Fruit fly (Drosophila melanogaster) whole organism, pupa: ENCODE data around the gene TotZ.

Source experiments
- CG10348 ChIP-seq: fragments of 200-800 bp; sonication (Bioruptor generic); IDR thresholded peaks from 2 replicates; pipeline ENCODE4 v1.3.6; 2022; ENCODE audit warnings: missing biosample characterization, missing genetic modification characterization
- CG12605 ChIP-seq: fragments of 200-800 bp; sonication (Bioruptor generic); IDR thresholded peaks from 2 replicates; pipeline ENCODE4 v1.3.6; 2022; ENCODE audit warnings: missing biosample characterization, missing genetic modification characterization
- CG13204 ChIP-seq: fragments of 200-800 bp; sonication (Bioruptor generic); optimal IDR thresholded peaks from 2 replicates; lab custom pipeline; 2018; ENCODE audit warnings: missing biosample characterization, mild to moderate bottlenecking, missing genetic modification characterization, moderate library complexity
- CG14655 ChIP-seq: fragments of 200-800 bp; sonication (Bioruptor generic); optimal IDR thresholded peaks from 3 replicates; lab custom pipeline; 2017; ENCODE audit warnings: mild to moderate bottlenecking, missing biosample characterization, missing genetic modification reagents, missing genetic modification characterization
- CG15710 ChIP-seq: fragments of 200-800 bp; sonication (Bioruptor generic); optimal IDR thresholded peaks from 2 replicates; lab custom pipeline; 2018; ENCODE audit warnings: missing biosample characterization, mild to moderate bottlenecking, missing genetic modification characterization, moderate library complexity
- CG17806 ChIP-seq: fragments of 200-800 bp; sonication (Bioruptor generic); optimal IDR thresholded peaks from 2 replicates; lab custom pipeline; 2018; ENCODE audit warnings: missing biosample characterization, mild to moderate bottlenecking, missing genetic modification characterization, moderate library complexity
- CG32121 ChIP-seq: fragments of 200-800 bp; sonication (Bioruptor generic); IDR thresholded peaks from 2 replicates; pipeline ENCODE4 v1.3.6; 2022; ENCODE audit warnings: missing biosample characterization, missing genetic modification characterization
- CG34367 ChIP-seq: fragments of 200-800 bp; sonication (Bioruptor generic); optimal IDR thresholded peaks from 2 replicates; lab custom pipeline; 2018; ENCODE audit warnings: missing biosample characterization, mild to moderate bottlenecking, missing genetic modification characterization
- CG4496 ChIP-seq: fragments of 200-800 bp; sonication (Bioruptor generic); IDR thresholded peaks from 3 replicates; pipeline ENCODE4 v1.3.6; 2022; ENCODE audit warnings: missing biosample characterization, missing genetic modification characterization
- CG8159 ChIP-seq: fragments of 200-800 bp; sonication (Bioruptor generic); optimal IDR thresholded peaks from 3 replicates; lab custom pipeline; 2018; ENCODE audit warnings: missing biosample characterization, mild to moderate bottlenecking, missing genetic modification characterization, moderate library complexity
- CG8301 ChIP-seq: fragments of 200-800 bp; sonication (Bioruptor generic); optimal IDR thresholded peaks from 2 replicates; lab custom pipeline; 2018; ENCODE audit warnings: missing biosample characterization, mild to moderate bottlenecking, missing genetic modification characterization
- CG9948 ChIP-seq: fragments of 200-800 bp; sonication (Bioruptor generic); optimal IDR thresholded peaks from 2 replicates; lab custom pipeline; 2018; ENCODE audit warnings: missing biosample characterization, mild to moderate bottlenecking, missing genetic modification characterization, moderate library complexity
- D1 ChIP-seq: fragments of 200-800 bp; sonication (Bioruptor generic); optimal IDR thresholded peaks from 2 replicates; lab custom pipeline; 2018; ENCODE audit warnings: missing biosample characterization, mild to moderate bottlenecking, missing genetic modification characterization, moderate library complexity
- EcR ChIP-seq: fragments of 200-800 bp; sonication (Bioruptor generic); optimal IDR thresholded peaks from 3 replicates; lab custom pipeline; 2019; ENCODE audit warnings: missing biosample characterization, missing genetic modification characterization, mild to moderate bottlenecking, moderate library complexity, missing genetic modification reagents
- Ets98B ChIP-seq: fragments of 200-800 bp; sonication (Bioruptor generic); IDR thresholded peaks from 2 replicates; pipeline ENCODE4 v1.3.6; 2022; ENCODE audit warnings: missing biosample characterization, missing genetic modification characterization
- Pif1A ChIP-seq: fragments of 200-800 bp; sonication (Bioruptor generic); optimal IDR thresholded peaks from 3 replicates; lab custom pipeline; 2016; ENCODE audit warnings: missing biosample characterization, missing genetic modification characterization
- Pif1B ChIP-seq: fragments of 200-800 bp; sonication (Bioruptor generic); optimal IDR thresholded peaks from 3 replicates; lab custom pipeline; 2016; ENCODE audit warnings: missing biosample characterization, missing genetic modification characterization
- Snoo ChIP-seq: fragments of 200-800 bp; sonication (Bioruptor generic); optimal IDR thresholded peaks from 3 replicates; lab custom pipeline; 2017; ENCODE audit warnings: missing biosample characterization, mild to moderate bottlenecking, missing genetic modification characterization, inconsistent platforms
- fd96Ca ChIP-seq: fragments of 200-800 bp; sonication (Bioruptor generic); IDR thresholded peaks from 3 replicates; pipeline ENCODE4 v1.3.6; 2022; ENCODE audit warnings: missing biosample characterization, missing genetic modification characterization
- gl ChIP-seq: fragments of 200-800 bp; sonication (Bioruptor generic); optimal IDR thresholded peaks from 2 replicates; lab custom pipeline; 2018; ENCODE audit warnings: missing biosample characterization, mild to moderate bottlenecking, missing genetic modification characterization
- rn ChIP-seq: fragments of 200-800 bp; sonication (Bioruptor generic); IDR thresholded peaks from 2 replicates; pipeline ENCODE4 v1.3.6; 2022; ENCODE audit warnings: missing biosample characterization, missing genetic modification characterization

TotZ gene

DNA sequence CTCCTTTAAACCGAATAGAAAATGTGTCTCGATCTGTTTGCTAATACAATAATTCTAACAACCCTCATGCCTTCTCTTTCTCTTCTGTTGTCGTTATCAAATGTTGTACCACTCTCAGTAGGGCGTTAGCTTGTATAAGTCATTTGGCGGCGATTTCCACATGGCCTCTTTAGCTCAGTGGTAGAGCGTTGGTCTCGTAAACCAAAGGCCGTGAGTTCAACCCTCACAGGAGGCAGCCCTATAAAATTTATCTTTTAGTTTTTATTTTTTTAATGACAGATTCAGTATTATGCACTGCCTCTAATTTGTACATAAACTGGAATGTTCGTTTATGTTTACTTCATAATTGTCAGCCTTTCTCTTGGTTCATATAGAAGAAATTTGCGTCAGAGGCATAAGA lies 14.0 kb downstream of the TotZ start:
- TF ChIP-seq Pif1A (no peak), CG8301 (tag; lab: Kevin White, UChicago) (no peak), CG9948 (tag; lab: Kevin White, UChicago) (no peak), CG8159 (tag; lab: Kevin White, UChicago) (no peak), Snoo (tag; lab: Kevin White, UChicago) (no peak), rn (GFP tag; lab: Robert Waterston, UW) (no peak), CG32121 (GFP tag; lab: Robert Waterston, UW) (no peak), CG4496 (GFP tag; lab: Robert Waterston, UW) (no peak), CG14655 (GFP tag; lab: Kevin White, UChicago) (no peak), Ets98B (GFP tag; lab: Robert Waterston, UW) (no peak), CG15710 (tag; lab: Kevin White, UChicago) (no peak), CG13204 (GFP tag; lab: Kevin White, UChicago) (no peak), CG12605 (GFP tag; lab: Robert Waterston, UW) (no peak; the same call in 1 of the 2 replicates), CG10348 (GFP tag; lab: Robert Waterston, UW) (no peak), EcR (GFP tag; lab: Kevin White, UChicago) (no peak), CG17806 (tag; lab: Kevin White, UChicago) (no peak)

DNA sequence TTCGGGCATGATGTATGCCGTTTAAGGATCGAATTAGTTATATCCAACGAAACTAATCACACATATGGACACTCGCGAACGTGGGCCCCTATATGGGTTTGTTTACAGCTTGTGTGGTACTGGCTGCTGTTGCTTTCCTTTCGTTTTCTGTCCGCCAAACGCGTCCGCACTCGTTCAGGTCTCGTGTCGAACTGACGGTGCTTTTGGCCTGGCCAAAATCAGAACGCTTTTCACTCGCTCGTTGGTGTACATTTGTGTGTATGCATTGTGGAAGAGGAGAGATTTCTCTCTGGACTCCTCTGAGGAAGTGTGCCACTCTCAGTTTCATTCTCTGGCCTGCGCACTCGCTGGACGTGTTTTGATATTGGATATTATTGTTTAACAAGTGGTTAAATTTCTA lies 19.6 kb downstream of the TotZ start, which contains the start of gene Ktl:
TSS of gene Ktl (minus strand) at position 193 of the 400 bp plus-strand sequence.
- 0 out of 2 replicates have a peak, but pooled peaks have one; percentile 10 for TF ChIP-seq CG12605 (GFP tag; lab: Robert Waterston, UW)
- TF ChIP-seq CG14655 (GFP tag; lab: Kevin White, UChicago): no peak

- TF ChIP-seq CG13204 (GFP tag; lab: Kevin White, UChicago) (no peak), Ets98B (GFP tag; lab: Robert Waterston, UW) (no peak), CG8159 (tag; lab: Kevin White, UChicago) (no peak), CG15710 (tag; lab: Kevin White, UChicago) (no peak), CG32121 (GFP tag; lab: Robert Waterston, UW) (no peak), CG12605 (GFP tag; lab: Robert Waterston, UW) (no peak), CG34367 (no peak), fd96Ca (GFP tag; lab: Robert Waterston, UW) (no peak), CG8301 (tag; lab: Kevin White, UChicago) (no peak), EcR (GFP tag; lab: Kevin White, UChicago) (no peak), CG9948 (tag; lab: Kevin White, UChicago) (no peak), CG4496 (GFP tag; lab: Robert Waterston, UW) (no peak), D1 (tag; lab: Kevin White, UChicago) (no peak), gl (no peak)
These were observed 24.1 kb downstream of the TotZ start, which contains the start of gene Grik for dm6 chr3R:20901656-20902055. Grik (plus strand) TSS chr3R:20901956.

- TF ChIP-seq CG34367: no peak
- no peak for TF ChIP-seq CG8159 (tag; lab: Kevin White, UChicago)
These were observed 27.9 kb downstream of the TotZ start, which contains the start of gene TotX for dm6 chr3R:20905418-20905817. TotX (minus strand) TSS chr3R:20905518.

DNA sequence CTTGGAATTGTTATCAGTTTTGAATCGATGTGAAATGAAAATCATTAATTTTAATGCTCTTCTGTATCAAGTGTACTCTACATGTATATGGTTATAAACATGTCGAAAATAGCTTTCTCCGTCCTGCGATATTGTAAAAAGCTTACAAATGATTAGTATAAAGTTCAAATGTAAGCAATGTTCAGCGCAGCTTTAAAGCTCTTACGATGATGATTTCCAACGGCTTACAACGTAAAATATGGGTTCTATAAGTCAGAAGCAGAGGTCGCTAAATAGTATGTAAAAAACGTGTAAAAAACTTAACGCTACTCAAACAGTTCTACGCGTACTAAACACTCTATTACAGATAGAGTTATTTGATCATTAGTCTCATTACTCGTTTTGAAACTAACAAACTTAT lies 31.1 kb downstream of the TotZ start:
- TF ChIP-seq gl (no peak), CG14655 (GFP tag; lab: Kevin White, UChicago) (no peak), CG8159 (tag; lab: Kevin White, UChicago) (no peak), Ets98B (GFP tag; lab: Robert Waterston, UW) (no peak), CG17806 (tag; lab: Kevin White, UChicago) (no peak), CG13204 (GFP tag; lab: Kevin White, UChicago) (no peak), fd96Ca (GFP tag; lab: Robert Waterston, UW) (no peak), Pif1B (GFP tag; lab: Kevin White, UChicago) (no peak), Pif1A (no peak), CG10348 (GFP tag; lab: Robert Waterston, UW) (no peak), CG9948 (tag; lab: Kevin White, UChicago) (no peak), EcR (GFP tag; lab: Kevin White, UChicago) (no peak), D1 (tag; lab: Kevin White, UChicago) (no peak), Snoo (tag; lab: Kevin White, UChicago) (no peak)

- no peak for TF ChIP-seq CG14655 (GFP tag; lab: Kevin White, UChicago)
- TF ChIP-seq CG9948 (tag; lab: Kevin White, UChicago): no peak
- no peak for TF ChIP-seq CG8301 (tag; lab: Kevin White, UChicago)
- TF ChIP-seq Ets98B (GFP tag; lab: Robert Waterston, UW): no peak
- no peak for TF ChIP-seq CG10348 (GFP tag; lab: Robert Waterston, UW)
- peak; percentile 29 for TF ChIP-seq EcR (GFP tag; lab: Kevin White, UChicago)
- no peak for TF ChIP-seq CG4496 (GFP tag; lab: Robert Waterston, UW)
- 0 out of 2 replicates have a peak, but pooled peaks have one; percentile 19 for TF ChIP-seq CG32121 (GFP tag; lab: Robert Waterston, UW)
- TF ChIP-seq Pif1B (GFP tag; lab: Kevin White, UChicago): no peak
- no peak for TF ChIP-seq rn (GFP tag; lab: Robert Waterston, UW)
- TF ChIP-seq D1 (tag; lab: Kevin White, UChicago): no peak
- TF ChIP-seq fd96Ca (GFP tag; lab: Robert Waterston, UW): no peak
- TF ChIP-seq Pif1A: no peak
- TF ChIP-seq CG12605 (GFP tag; lab: Robert Waterston, UW): peak; percentile 31; the same call in 1 of the 2 replicates
These were observed 35.2 kb downstream of the TotZ start for dm6 chr3R:20912725-20913124.
